Fruit fly (Drosophila melanogaster) whole organism, embryonic: ENCODE results near the gene CG33158.

Source experiments
- ATbp ChIP-seq: fragments of 200-800 bp; sonication (Bioruptor generic); optimal IDR thresholded peaks from 2 replicates; lab custom pipeline; 2017; ENCODE audit warnings: missing biosample characterization, mild to moderate bottlenecking, missing genetic modification characterization, missing genetic modification reagents
- CG11247 ChIP-seq: fragments of 200-800 bp; sonication (Bioruptor generic); IDR thresholded peaks from 2 replicates; pipeline ENCODE4 v1.3.6; 2022; ENCODE audit warnings: missing biosample characterization, missing genetic modification characterization
- CG11456 ChIP-seq: fragments of 200-800 bp; sonication (Bioruptor generic); IDR thresholded peaks from 3 replicates; pipeline ENCODE4 v1.3.6; 2022; ENCODE audit warnings: missing biosample characterization, missing genetic modification characterization
- CG11695 ChIP-seq: fragments of 200-800 bp; sonication (Bioruptor generic); IDR thresholded peaks from 3 replicates; pipeline ENCODE4 v1.3.6; 2022; ENCODE audit warnings: missing biosample characterization, missing genetic modification characterization
- CG12071 ChIP-seq: fragments of 200-800 bp; sonication (Bioruptor generic); optimal IDR thresholded peaks from 3 replicates; lab custom pipeline; 2018; ENCODE audit warnings: missing biosample characterization, mild to moderate bottlenecking, missing genetic modification characterization
- CG12155 ChIP-seq: fragments of 200-800 bp; sonication (Bioruptor generic); optimal IDR thresholded peaks from 3 replicates; lab custom pipeline; 2016; ENCODE audit warnings: missing biosample characterization, missing genetic modification characterization
- CG12391 ChIP-seq: fragments of 200-800 bp; sonication (Bioruptor generic); optimal IDR thresholded peaks from 3 replicates; lab custom pipeline; 2018; ENCODE audit warnings: missing biosample characterization, mild to moderate bottlenecking, missing genetic modification characterization, moderate library complexity
- CG13296 ChIP-seq: fragments of 200-800 bp; sonication (Bioruptor generic); optimal IDR thresholded peaks from 3 replicates; lab custom pipeline; 2018; ENCODE audit warnings: missing biosample characterization, mild to moderate bottlenecking, missing genetic modification characterization
- CG14965 ChIP-seq: fragments of 200-800 bp; sonication (Bioruptor generic); optimal IDR thresholded peaks from 2 replicates; lab custom pipeline; 2016; ENCODE audit warnings: missing biosample characterization, missing genetic modification characterization, borderline replicate concordance
- CG15073 ChIP-seq: fragments of 200-800 bp; sonication (Bioruptor generic); optimal IDR thresholded peaks from 2 replicates; lab custom pipeline; 2016; ENCODE audit warnings: missing biosample characterization, missing genetic modification characterization
- CG16813 ChIP-seq: fragments of 200-800 bp; sonication (Bioruptor generic); IDR thresholded peaks from 3 replicates; pipeline ENCODE4 v1.3.6; 2022; ENCODE audit warnings: missing biosample characterization, missing genetic modification characterization; ENCODE audit not compliant: partially characterized antibody
- CG17568 ChIP-seq: fragments of 200-800 bp; sonication (Bioruptor generic); optimal IDR thresholded peaks from 2 replicates; lab custom pipeline; 2018; ENCODE audit warnings: missing biosample characterization, mild to moderate bottlenecking, missing genetic modification characterization, moderate library complexity
- CG32767 ChIP-seq: fragments of 200-800 bp; sonication (Bioruptor generic); IDR thresholded peaks from 2 replicates; pipeline ENCODE4 v1.3.6; 2022; ENCODE audit warnings: missing biosample characterization, missing genetic modification characterization
- CG3726 ChIP-seq: fragments of 200-800 bp; sonication (Bioruptor generic); IDR thresholded peaks from 3 replicates; pipeline ENCODE4, ENCODE4 v1.3.6; 2022; ENCODE audit warnings: missing biosample characterization, missing genetic modification characterization
- CG4360 ChIP-seq: fragments of 200-800 bp; sonication (Bioruptor generic); IDR thresholded peaks from 2 replicates; pipeline ENCODE4 v1.3.6; 2022; ENCODE audit warnings: missing biosample characterization, missing genetic modification characterization
- CG5953 ChIP-seq: fragments of 200-800 bp; sonication (Bioruptor generic); IDR thresholded peaks from 2 replicates; pipeline ENCODE4 v1.3.6; 2022; ENCODE audit warnings: missing biosample characterization, missing genetic modification characterization
- CG6272 ChIP-seq: fragments of 200-800 bp; sonication (Bioruptor generic); IDR thresholded peaks from 2 replicates; pipeline ENCODE4 v1.3.6; 2022; ENCODE audit warnings: missing biosample characterization, missing genetic modification characterization
- CG7372 ChIP-seq: fragments of 200-800 bp; sonication (Bioruptor generic); IDR thresholded peaks from 2 replicates; pipeline ENCODE4 v1.3.6; 2022; ENCODE audit warnings: missing biosample characterization, missing genetic modification characterization
- CG7556 ChIP-seq: fragments of 200-800 bp; sonication (Bioruptor generic); optimal IDR thresholded peaks from 2 replicates; lab custom pipeline; 2017; ENCODE audit warnings: missing biosample characterization, mild to moderate bottlenecking, missing genetic modification characterization
- CG9932 ChIP-seq: fragments of 200-800 bp; sonication (Bioruptor generic); IDR thresholded peaks from 2 replicates; pipeline ENCODE4 v1.3.6; 2022; ENCODE audit warnings: missing biosample characterization, missing genetic modification characterization
- CkIIα-i1 ChIP-seq: fragments of 200-800 bp; sonication (Bioruptor generic); IDR thresholded peaks from 2 replicates; pipeline ENCODE4 v1.3.6; 2022; ENCODE audit warnings: missing biosample characterization, missing genetic modification characterization
- CrebB ChIP-seq: fragments of 200-800 bp; sonication (Bioruptor generic); optimal IDR thresholded peaks from 3 replicates; lab custom pipeline; 2018; ENCODE audit warnings: missing biosample characterization, mild to moderate bottlenecking, missing genetic modification characterization
- Fer1 ChIP-seq: fragments of 200-800 bp; sonication (Bioruptor generic); optimal IDR thresholded peaks from 2 replicates; lab custom pipeline; 2017; ENCODE audit warnings: missing biosample characterization, mild to moderate bottlenecking, missing genetic modification characterization
- Gug ChIP-seq: fragments of 200-800 bp; sonication (Bioruptor generic); IDR thresholded peaks from 4 replicates; pipeline ENCODE4 v1.3.6; 2022; ENCODE audit warnings: missing biosample characterization, missing genetic modification characterization
- H15 ChIP-seq: fragments of 200-800 bp; sonication (Bioruptor generic); IDR thresholded peaks from 3 replicates; pipeline ENCODE4 v1.3.6; 2022; ENCODE audit warnings: missing biosample characterization, missing genetic modification characterization
- Hr51 ChIP-seq, 2 experiments: fragments of 200-800 bp; sonication (Bioruptor generic); optimal IDR thresholded peaks; 2 replicates in 1 of 2; 3 replicates in 1 of 2; lab custom pipeline; 2016 to 2018; ENCODE audit warnings: missing biosample characterization in 2 of 2, missing genetic modification characterization in 2 of 2, mild to moderate bottlenecking in 1 of 2, moderate library complexity in 1 of 2
- MTF-1 ChIP-seq: fragments of 200-800 bp; sonication (Bioruptor generic); optimal IDR thresholded peaks from 2 replicates; lab custom pipeline; 2018; ENCODE audit warnings: missing biosample characterization, mild to moderate bottlenecking, missing genetic modification characterization, borderline replicate concordance
- Mes4 ChIP-seq: fragments of 200-800 bp; sonication (Bioruptor generic); optimal IDR thresholded peaks from 2 replicates; lab custom pipeline; 2016; ENCODE audit warnings: missing biosample characterization, missing genetic modification characterization
- Myb ChIP-seq: fragments of 200-800 bp; sonication (Bioruptor generic); optimal IDR thresholded peaks from 2 replicates; lab custom pipeline; 2016; ENCODE audit warnings: missing biosample characterization, missing genetic modification characterization
- Side ChIP-seq: fragments of 200-800 bp; sonication (Bioruptor generic); optimal IDR thresholded peaks from 2 replicates; lab custom pipeline; 2016; ENCODE audit warnings: missing biosample characterization, missing genetic modification characterization
- Sox100B ChIP-seq: fragments of 200-800 bp; sonication (Bioruptor generic); optimal IDR thresholded peaks from 3 replicates; lab custom pipeline; 2018; ENCODE audit warnings: missing biosample characterization, mild to moderate bottlenecking, missing genetic modification characterization
- Vsx1 ChIP-seq: fragments of 200-800 bp; sonication (Bioruptor generic); optimal IDR thresholded peaks from 2 replicates; lab custom pipeline; 2017; ENCODE audit warnings: missing biosample characterization, mild to moderate bottlenecking, missing genetic modification characterization, missing genetic modification reagents
- chinmo ChIP-seq: fragments of 200-800 bp; sonication (Bioruptor generic); IDR thresholded peaks from 4 replicates; pipeline ENCODE4 v1.3.6; 2022; ENCODE audit warnings: missing biosample characterization, missing genetic modification characterization; ENCODE audit not compliant: partially characterized antibody
- crol ChIP-seq: fragments of 200-800 bp; sonication (Bioruptor generic); IDR thresholded peaks from 2 replicates; pipeline ENCODE4 v1.3.6; 2022; ENCODE audit warnings: missing biosample characterization, missing genetic modification characterization
- gro ChIP-seq: fragments of 200-800 bp; sonication (Bioruptor generic); optimal IDR thresholded peaks from 2 replicates; lab custom pipeline; 2016; ENCODE audit warnings: missing biosample characterization, missing genetic modification characterization
- gsb ChIP-seq: fragments of 200-800 bp; sonication (Bioruptor generic); IDR thresholded peaks from 2 replicates; pipeline ENCODE4 v1.3.6; 2022; ENCODE audit warnings: missing biosample characterization, missing genetic modification characterization
- gt ChIP-seq: fragments of 200-800 bp; sonication (Bioruptor generic); IDR thresholded peaks from 2 replicates; pipeline ENCODE4 v1.3.6; 2022; ENCODE audit warnings: missing biosample characterization, missing genetic modification characterization
- hth ChIP-seq: fragments of >200 bp; optimal IDR thresholded peaks from 2 replicates; lab custom pipeline; 2017; ENCODE audit warnings: inconsistent platforms
- lmd ChIP-seq: fragments of 200-800 bp; sonication (Bioruptor generic); IDR thresholded peaks from 2 replicates; pipeline ENCODE4 v1.3.6; 2022; ENCODE audit warnings: missing biosample characterization, missing genetic modification characterization
- luna ChIP-seq: fragments of 200-800 bp; sonication (Bioruptor generic); optimal IDR thresholded peaks from 2 replicates; lab custom pipeline; 2016; ENCODE audit warnings: missing biosample characterization, missing genetic modification characterization
- oc ChIP-seq: fragments of 200-800 bp; sonication (Bioruptor generic); optimal IDR thresholded peaks from 2 replicates; lab custom pipeline; 2018; ENCODE audit warnings: missing biosample characterization, mild to moderate bottlenecking, missing genetic modification characterization, moderate library complexity
- otp ChIP-seq: fragments of 200-800 bp; sonication (Bioruptor generic); IDR thresholded peaks from 3 replicates; pipeline ENCODE4, ENCODE4 v1.3.6; 2022; ENCODE audit warnings: missing biosample characterization, missing genetic modification characterization
- run ChIP-seq: fragments of 200-800 bp; sonication (Bioruptor generic); optimal IDR thresholded peaks from 3 replicates; lab custom pipeline; 2018; ENCODE audit warnings: missing biosample characterization, mild to moderate bottlenecking, missing genetic modification characterization
- salm ChIP-seq: fragments of 200-800 bp; sonication (Bioruptor generic); optimal IDR thresholded peaks from 2 replicates; lab custom pipeline; 2018; ENCODE audit warnings: missing biosample characterization, mild to moderate bottlenecking, missing genetic modification characterization
- scrt ChIP-seq: fragments of 200-800 bp; sonication (Bioruptor generic); optimal IDR thresholded peaks from 2 replicates; lab custom pipeline; 2018; ENCODE audit warnings: missing biosample characterization, mild to moderate bottlenecking, missing genetic modification characterization, moderate library complexity
- sqz ChIP-seq: fragments of 200-800 bp; sonication (Bioruptor generic); optimal IDR thresholded peaks from 3 replicates; lab custom pipeline; 2018; ENCODE audit warnings: missing biosample characterization, mild to moderate bottlenecking, missing genetic modification characterization
- stc ChIP-seq: fragments of 200-800 bp; sonication (Bioruptor generic); IDR thresholded peaks from 2 replicates; pipeline ENCODE4 v1.3.6; 2022; ENCODE audit warnings: missing biosample characterization, missing genetic modification characterization
- tin ChIP-seq: fragments of 200-800 bp; sonication (Bioruptor generic); optimal IDR thresholded peaks from 3 replicates; lab custom pipeline; 2016; ENCODE audit warnings: missing biosample characterization, missing genetic modification characterization
- unc-4 ChIP-seq: fragments of 200-800 bp; sonication (Bioruptor generic); IDR thresholded peaks from 2 replicates; pipeline ENCODE4 v1.3.6; 2022; ENCODE audit warnings: missing biosample characterization, missing genetic modification characterization; ENCODE audit not compliant: partially characterized antibody

The CG33158 gene

DNA sequence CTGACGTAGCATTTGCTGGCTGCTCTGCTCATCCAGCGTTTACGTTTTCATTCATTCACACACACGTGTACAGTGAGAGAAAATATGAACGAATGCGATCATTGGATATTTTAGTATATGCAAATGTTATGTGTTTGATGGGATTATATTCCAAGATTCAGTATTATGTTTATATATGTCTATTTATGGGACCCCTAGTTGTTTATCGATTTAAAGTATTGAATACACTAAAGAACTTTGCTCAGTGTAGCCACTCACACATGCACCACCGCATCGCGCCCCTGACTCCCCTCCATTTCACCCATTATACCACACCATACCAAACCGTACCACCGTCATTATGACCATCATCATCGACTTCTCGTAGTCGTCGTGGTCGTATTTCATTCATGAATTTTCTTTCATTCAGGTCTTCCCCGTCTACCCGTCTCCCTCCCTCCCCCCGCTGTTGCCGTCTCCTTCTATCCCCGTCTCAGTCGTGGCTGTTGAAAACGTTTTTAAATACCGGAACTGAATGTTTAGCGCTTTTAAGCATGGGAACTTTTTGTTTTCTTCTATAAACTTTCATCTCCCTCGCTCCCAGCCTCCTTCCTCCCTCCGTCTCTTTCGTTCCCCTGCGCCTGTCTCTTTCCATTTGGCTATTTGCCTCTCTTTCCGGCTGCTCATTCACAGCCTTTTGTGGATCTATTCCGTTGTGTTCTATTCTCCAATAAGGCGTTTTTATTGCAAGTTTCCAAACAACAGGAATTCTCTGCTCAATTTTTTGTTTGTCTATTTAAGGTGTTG is 61.2 kb downstream of the CG33158 start (continued):
- peak; percentile 90 for TF ChIP-seq scrt (GFP tag; lab: Kevin White, UChicago)
- TF ChIP-seq Fer1 (GFP tag; lab: Kevin White, UChicago) = peak; percentile 93
- TF ChIP-seq CG3726 (GFP tag; lab: Robert Waterston, UW) = peak; percentile 95
- peak; percentile 52 for TF ChIP-seq gro
- TF ChIP-seq H15 (GFP tag; lab: Robert Waterston, UW) = peak; percentile 97
- TF ChIP-seq CG5953 (GFP tag; lab: Robert Waterston, UW) = peak; percentile 93
- TF ChIP-seq CG12155 (GFP tag; lab: Kevin White, UChicago) = peak; percentile 93
- TF ChIP-seq CG12391 = peak; percentile 98
- TF ChIP-seq CG16813 (GFP tag; lab: Robert Waterston, UW) = no peak
- TF ChIP-seq CG9932 (GFP tag; lab: Robert Waterston, UW) = peak; percentile 90
- no peak for TF ChIP-seq chinmo (GFP tag; lab: Robert Waterston, UW)

DNA sequence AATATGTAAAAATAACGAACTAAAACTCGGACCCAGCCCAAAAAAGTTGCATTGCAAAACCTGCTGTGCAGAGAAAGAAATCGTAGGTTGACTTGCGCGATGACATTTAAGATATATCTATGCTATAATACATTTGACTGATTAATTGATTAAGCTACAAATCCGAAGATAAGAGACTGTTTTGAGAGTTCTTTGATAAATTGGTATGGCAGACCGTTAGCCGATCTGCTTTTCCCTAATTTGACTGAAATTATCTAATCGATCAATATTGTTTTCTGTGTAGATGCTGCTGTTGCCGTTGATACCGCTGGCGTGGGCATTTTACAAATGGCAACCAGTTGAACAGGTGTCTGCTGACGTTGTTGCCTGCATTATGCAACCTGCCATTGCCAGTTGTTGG is 62.8 kb downstream of the CG33158 start:
- TF ChIP-seq CG4360 (GFP tag; lab: Robert Waterston, UW) = no peak
- no peak for TF ChIP-seq CG17568
- no peak for TF ChIP-seq CG7372 (GFP tag; lab: Robert Waterston, UW)
- no peak for TF ChIP-seq hth
- no peak for TF ChIP-seq gt (GFP tag; lab: Robert Waterston, UW)
- no peak for TF ChIP-seq CG6272
- TF ChIP-seq CG7556 (GFP tag; lab: Kevin White, UChicago) = no peak
- TF ChIP-seq CG11695 (GFP tag; lab: Robert Waterston, UW) = no peak; the same call in 2 of the 3 replicates
- TF ChIP-seq run (tag; lab: Kevin White, UChicago) = no peak
- TF ChIP-seq MTF-1 (GFP tag; lab: Kevin White, UChicago) = no peak
- no peak for TF ChIP-seq Myb (GFP tag; lab: Kevin White, UChicago)
- peak in 1 of 2 experiments; percentile 78 for TF ChIP-seq Hr51 (GFP tag; optimal IDR thresholded peaks at IDR 0.05; lab: Kevin White, UChicago)
- no peak for TF ChIP-seq ATbp (GFP tag; lab: Kevin White, UChicago)
- TF ChIP-seq salm (tag; lab: Kevin White, UChicago) = no peak
- peak; percentile 62 for TF ChIP-seq stc (GFP tag; lab: Robert Waterston, UW)
- TF ChIP-seq CG14965 (GFP tag; lab: Kevin White, UChicago) = no peak
- TF ChIP-seq tin (GFP tag; lab: Kevin White, UChicago) = no peak
- TF ChIP-seq CG11247 (GFP tag; lab: Robert Waterston, UW) = no peak
- TF ChIP-seq Vsx1 (GFP tag; lab: Kevin White, UChicago) = no peak
- TF ChIP-seq CG12071 (GFP tag; lab: Kevin White, UChicago) = peak; percentile 12
- TF ChIP-seq Mes4 (GFP tag; lab: Kevin White, UChicago) = no peak
- no peak for TF ChIP-seq unc-4
- TF ChIP-seq luna (GFP tag; lab: Kevin White, UChicago) = no peak
- no peak for TF ChIP-seq lmd (GFP tag; lab: Robert Waterston, UW)
- no peak for TF ChIP-seq crol (GFP tag; lab: Robert Waterston, UW)
- TF ChIP-seq gsb (GFP tag; lab: Robert Waterston, UW) = no peak
- TF ChIP-seq Sox100B = peak; percentile 46
- TF ChIP-seq sqz (GFP tag; lab: Kevin White, UChicago) = no peak
- TF ChIP-seq CG32767 = no peak
- no peak for TF ChIP-seq Side (GFP tag; lab: Kevin White, UChicago)
- TF ChIP-seq CrebB = no peak
- no peak for TF ChIP-seq CG11456 (GFP tag; lab: Robert Waterston, UW)
- no peak for TF ChIP-seq Gug (GFP tag; lab: Robert Waterston, UW)
- peak; percentile 21 for TF ChIP-seq CG13296 (GFP tag; lab: Kevin White, UChicago)
- TF ChIP-seq CG15073 (GFP tag; lab: Kevin White, UChicago) = no peak
- no peak for TF ChIP-seq CkIIα-i1 (GFP tag; lab: Robert Waterston, UW)
- no peak for TF ChIP-seq oc (tag; lab: Kevin White, UChicago)
- TF ChIP-seq otp (GFP tag; lab: Robert Waterston, UW) = no peak
- peak; percentile 6 for TF ChIP-seq Fer1 (GFP tag; lab: Kevin White, UChicago)
